Fruit fly (Drosophila melanogaster): ENCODE data around the gene sty.

sty gene

DNA sequence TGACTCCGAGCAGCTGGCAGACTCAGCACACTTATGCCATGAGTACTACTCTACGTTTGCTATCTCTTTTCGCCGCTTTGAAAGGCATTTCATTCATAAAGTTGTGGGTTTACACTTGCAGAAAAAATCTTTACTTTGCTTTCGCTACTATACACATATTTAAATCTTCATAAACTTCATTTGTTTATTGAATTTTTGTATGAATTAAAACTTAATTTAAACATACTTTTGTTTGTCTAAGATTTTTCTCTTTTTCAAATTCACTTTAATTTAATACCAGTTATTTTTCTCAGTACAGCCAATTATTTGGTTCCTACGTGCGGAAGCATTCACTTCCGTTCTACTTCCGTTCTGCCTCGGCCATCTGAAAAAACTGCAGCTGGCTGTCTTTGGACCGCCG, 13.7 kb upstream of the sty start (continued):
- TF ChIP-seq tio (GFP tag; optimal IDR thresholded peaks at IDR 0.05) (peak; percentile 53), CG10979 (tag; optimal IDR thresholded peaks at IDR 0.05) (peak; percentile 87), Atf3 (GFP tag; optimal IDR thresholded peaks at IDR 0.05) (peak; percentile 22), YL-1 (GFP tag; optimal IDR thresholded peaks at IDR 0.05) (no peak), Oaz (GFP tag; IDR thresholded peaks at IDR 0.05) (0 out of 2 replicates have a peak, but pooled peaks have one; percentile 18), bowl (GFP tag; IDR thresholded peaks at IDR 0.05) (no peak), bigmax (GFP tag; optimal IDR thresholded peaks at IDR 0.05) (no peak), CG6689 (GFP tag; IDR thresholded peaks at IDR 0.05) (peak; percentile 75), CG14667 (GFP tag; IDR thresholded peaks at IDR 0.05) (peak; percentile 39; the same call in 1 of the 2 replicates), Ssrp (tag; optimal IDR thresholded peaks at IDR 0.05) (peak; percentile 63), CG18619 (GFP tag; optimal IDR thresholded peaks at IDR 0.05) (peak; percentile 14), HLH4C (GFP tag; IDR thresholded peaks at IDR 0.05; ENCODE audit: partially characterized antibody) (no peak), CG11696 (GFP tag; IDR thresholded peaks at IDR 0.05) (no peak), Mrtf (GFP tag; IDR thresholded peaks at IDR 0.05) (no peak), CG10321 (GFP tag; IDR thresholded peaks at IDR 0.05) (0 out of 2 replicates have a peak, but pooled peaks have one; percentile 12), tgo (GFP tag; IDR thresholded peaks at IDR 0.05) (peak; percentile 67; the same call in 2 of the 3 replicates), jing (GFP tag; optimal IDR thresholded peaks at IDR 0.05) (no peak), eve (GFP tag; optimal IDR thresholded peaks at IDR 0.05) (peak in 1 of 2 experiments; percentile 56), CG7928 (GFP tag; optimal IDR thresholded peaks at IDR 0.05) (no peak), CG17359 (tag; optimal IDR thresholded peaks at IDR 0.05) (peak; percentile 70), Dll (GFP tag; IDR thresholded peaks at IDR 0.05; ENCODE audit: partially characterized antibody) (no peak), CG18262 (tag; optimal IDR thresholded peaks at IDR 0.05) (peak; percentile 88), ems (GFP tag; optimal IDR thresholded peaks at IDR 0.05) (peak; percentile 18), so (GFP tag; IDR thresholded peaks at IDR 0.05) (peak; percentile 11; the same call in 1 of the 3 replicates), tx (GFP tag; optimal IDR thresholded peaks at IDR 0.05) (peak; percentile 26), H15 (GFP tag; IDR thresholded peaks at IDR 0.05) (0 out of 3 replicates have a peak, but pooled peaks have one; percentile 36), peb (GFP tag; IDR thresholded peaks at IDR 0.05) (0 out of 2 replicates have a peak, but pooled peaks have one; percentile 25), phol (tag; optimal IDR thresholded peaks at IDR 0.05) (peak; percentile 80), CG14860 (GFP tag; IDR thresholded peaks at IDR 0.05; ENCODE audit: partially characterized antibody) (no peak), Mad (GFP tag; optimal IDR thresholded peaks at IDR 0.05) (peak; percentile 18), CoRest (tag; optimal IDR thresholded peaks at IDR 0.05) (peak; percentile 72), CG8281 (tag; optimal IDR thresholded peaks at IDR 0.05) (peak; percentile 1), CG1024 (GFP tag; IDR thresholded peaks at IDR 0.05) (0 out of 2 replicates have a peak, but pooled peaks have one; percentile 51), H2.0 (GFP tag; IDR thresholded peaks at IDR 0.05) (peak; percentile 33; the same call in 1 of the 2 replicates), CG2199 (GFP tag; IDR thresholded peaks at IDR 0.05) (no peak), CG6654 (GFP tag; optimal IDR thresholded peaks at IDR 0.05) (peak; percentile 6), Hr3 (GFP tag; optimal IDR thresholded peaks at IDR 0.05) (peak; percentile 50), CG15601 (tag; optimal IDR thresholded peaks at IDR 0.05) (peak; percentile 72), Optix (GFP tag; IDR thresholded peaks at IDR 0.05) (no peak), Side (GFP tag; optimal IDR thresholded peaks at IDR 0.05) (peak; percentile 33), Fer3 (tag; optimal IDR thresholded peaks at IDR 0.05) (peak; percentile 54), sens (GFP tag) (peak; percentile 97), da (GFP tag; optimal IDR thresholded peaks at IDR 0.05) (no peak), stc (GFP tag; IDR thresholded peaks at IDR 0.05) (0 out of 2 replicates have a peak, but pooled peaks have one; percentile 37), sisA (GFP tag; IDR thresholded peaks at IDR 0.05) (peak; percentile 50; the same call in 1 of the 2 replicates), CG7357 (GFP tag; IDR thresholded peaks at IDR 0.05) (no peak), CG2712 (tag; optimal IDR thresholded peaks at IDR 0.05) (peak; percentile 91), CG3407 (GFP tag; optimal IDR thresholded peaks at IDR 0.05) (peak; percentile 52), Xbp1 (GFP tag; optimal IDR thresholded peaks at IDR 0.05) (peak; percentile 65), CG1602 (GFP tag; optimal IDR thresholded peaks at IDR 0.05) (peak; percentile 59), CG3726 (GFP tag; IDR thresholded peaks at IDR 0.05) (0 out of 3 replicates have a peak, but pooled peaks have one; percentile 61)
